Worm (Caenorhabditis elegans) whole organism, late embryonic: Measurements from ENCODE around the gene F32H5.3.

Experiments
- C38D4.7 ChIP-seq: fragments of 200-800 bp; sonication (Bioruptor generic); optimal IDR thresholded peaks from 2 replicates; lab custom pipeline; 2018; ENCODE audit warnings: mild to moderate bottlenecking, missing genetic modification characterization, moderate library complexity, missing compliant biosample characterization
- K09A11.1 ChIP-seq: sonication (generic microtip); optimal IDR thresholded peaks from 2 replicates; lab custom pipeline; 2017; ENCODE audit warnings: antibody characterized with exemption, mild to moderate bottlenecking, missing genetic modification characterization, missing compliant biosample characterization; ENCODE audit not compliant: insufficient read depth
- T23F11.4 ChIP-seq: fragments of 200-800 bp; sonication (Bioruptor generic); optimal IDR thresholded peaks from 2 replicates; lab custom pipeline; 2018; ENCODE audit warnings: mild to moderate bottlenecking, missing genetic modification characterization, missing compliant biosample characterization
- Y22D7AL.16 ChIP-seq: sonication (generic microtip); optimal IDR thresholded peaks from 2 replicates; lab custom pipeline; 2016; ENCODE audit warnings: missing genetic modification characterization, missing compliant biosample characterization
- ama-1 ChIP-seq: fragments of 150-350 bp; optimal IDR thresholded peaks from 2 replicates; lab custom pipeline; 2014
- ceh-14 ChIP-seq: sonication (generic microtip); optimal IDR thresholded peaks from 2 replicates; lab custom pipeline; 2016; ENCODE audit warnings: missing genotype, missing genetic modification characterization, missing compliant biosample characterization
- ceh-18 ChIP-seq: sonication (generic microtip); optimal IDR thresholded peaks from 2 replicates; lab custom pipeline; 2016; ENCODE audit warnings: missing genetic modification characterization, missing compliant biosample characterization
- ceh-19 ChIP-seq: fragments of 200-800 bp; sonication (Bioruptor generic); optimal IDR thresholded peaks from 2 replicates; lab custom pipeline; 2018; ENCODE audit warnings: mild to moderate bottlenecking, missing genetic modification characterization, missing compliant biosample characterization
- ceh-22 ChIP-seq: sonication (generic microtip); optimal IDR thresholded peaks from 2 replicates; lab custom pipeline; 2017; ENCODE audit warnings: missing biosample characterization, missing genetic modification characterization
- ceh-24 ChIP-seq: sonication (generic microtip); optimal IDR thresholded peaks from 2 replicates; lab custom pipeline; 2016; ENCODE audit warnings: mild to moderate bottlenecking, missing genetic modification characterization, missing compliant biosample characterization
- ceh-45 ChIP-seq: fragments of 200-800 bp; sonication (Bioruptor generic); IDR thresholded peaks from 2 replicates; pipeline ENCODE4 v1.3.6; 2022; ENCODE audit warnings: missing genetic modification reagents, missing genetic modification characterization, missing compliant biosample characterization
- ceh-48 ChIP-seq: sonication (generic microtip); optimal IDR thresholded peaks from 2 replicates; lab custom pipeline; 2016; ENCODE audit warnings: missing genetic modification characterization, inconsistent platforms, missing compliant biosample characterization
- dmd-4 ChIP-seq: sonication (generic microtip); optimal IDR thresholded peaks from 2 replicates; lab custom pipeline; 2016; ENCODE audit warnings: borderline replicate concordance, missing genetic modification characterization, missing compliant biosample characterization
- elt-2 ChIP-seq: sonication (generic microtip); optimal IDR thresholded peaks from 2 replicates; lab custom pipeline; 2016; ENCODE audit warnings: missing genetic modification reagents, missing genetic modification characterization, missing compliant biosample characterization
- elt-4 ChIP-seq: sonication (generic microtip); optimal IDR thresholded peaks from 2 replicates; lab custom pipeline; 2016; ENCODE audit warnings: missing genetic modification characterization, missing compliant biosample characterization
- ets-4 ChIP-seq: sonication (generic microtip); optimal IDR thresholded peaks from 2 replicates; lab custom pipeline; 2016; ENCODE audit warnings: missing genetic modification characterization, missing compliant biosample characterization
- fax-1 ChIP-seq: sonication (generic microtip); optimal IDR thresholded peaks from 2 replicates; lab custom pipeline; 2016; ENCODE audit warnings: missing genotype, missing genetic modification characterization, missing compliant biosample characterization
- fkh-6 ChIP-seq: sonication (generic microtip); optimal IDR thresholded peaks from 2 replicates; lab custom pipeline; 2016; ENCODE audit warnings: missing genetic modification characterization, missing compliant biosample characterization
- gmeb-2 ChIP-seq: sonication (generic microtip); optimal IDR thresholded peaks from 2 replicates; lab custom pipeline; 2016; ENCODE audit warnings: missing genetic modification characterization, inconsistent platforms, missing compliant biosample characterization
- hlh-15 ChIP-seq: sonication (generic microtip); optimal IDR thresholded peaks from 2 replicates; lab custom pipeline; 2016; ENCODE audit warnings: missing genetic modification characterization, missing compliant biosample characterization
- hlh-6 ChIP-seq: sonication (generic microtip); optimal IDR thresholded peaks from 2 replicates; lab custom pipeline; 2016; ENCODE audit warnings: missing genotype, missing genetic modification characterization, missing compliant biosample characterization
- hlh-8 ChIP-seq: sonication (generic microtip); optimal IDR thresholded peaks from 2 replicates; lab custom pipeline; 2016; ENCODE audit warnings: missing genotype, missing genetic modification characterization, missing compliant biosample characterization
- lin-11 ChIP-seq: fragments of 200-800 bp; sonication (Bioruptor generic); optimal IDR thresholded peaks from 2 replicates; lab custom pipeline; 2018; ENCODE audit warnings: mild to moderate bottlenecking, missing genetic modification characterization, missing compliant biosample characterization
- mec-3 ChIP-seq: sonication (generic microtip); optimal IDR thresholded peaks from 2 replicates; lab custom pipeline; 2016; ENCODE audit warnings: borderline replicate concordance, missing genetic modification characterization, missing compliant biosample characterization
- nfya-1 ChIP-seq: sonication (generic microtip); optimal IDR thresholded peaks from 2 replicates; lab custom pipeline; 2017; ENCODE audit warnings: missing genetic modification characterization, mild to moderate bottlenecking, missing compliant biosample characterization, antibody characterized with exemption, moderate library complexity
- nhr-11 ChIP-seq: fragments of 150-350 bp; optimal IDR thresholded peaks from 2 replicates; lab custom pipeline; 2014; ENCODE audit warnings: missing biosample characterization, missing genetic modification characterization
- nhr-232 ChIP-seq: sonication (generic microtip); optimal IDR thresholded peaks from 2 replicates; lab custom pipeline; 2016; ENCODE audit warnings: missing genetic modification characterization, missing compliant biosample characterization
- npax-4 ChIP-seq: sonication (generic microtip); optimal IDR thresholded peaks from 2 replicates; lab custom pipeline; 2016; ENCODE audit warnings: missing genetic modification characterization, missing compliant biosample characterization
- odd-2 ChIP-seq: sonication (generic microtip); optimal IDR thresholded peaks from 2 replicates; lab custom pipeline; 2017; ENCODE audit warnings: antibody characterized with exemption, mild to moderate bottlenecking, missing genetic modification characterization, missing compliant biosample characterization
- pag-3 ChIP-seq: sonication (generic microtip); optimal IDR thresholded peaks from 2 replicates; lab custom pipeline; 2016; ENCODE audit warnings: missing compliant biosample characterization, missing genetic modification characterization, borderline replicate concordance
- pax-1 ChIP-seq: fragments of 150-350 bp; optimal IDR thresholded peaks from 2 replicates; lab custom pipeline; 2014; ENCODE audit warnings: missing biosample characterization, missing genetic modification characterization
- pros-1 ChIP-seq: fragments of 150-350 bp; optimal IDR thresholded peaks from 2 replicates; lab custom pipeline; 2014; ENCODE audit warnings: missing biosample characterization, missing genetic modification reagents, missing genetic modification characterization
- ref-2 ChIP-seq: sonication (generic microtip); optimal IDR thresholded peaks from 2 replicates; lab custom pipeline; 2016; ENCODE audit warnings: missing genetic modification characterization, missing compliant biosample characterization
- rnt-1 ChIP-seq: sonication (generic microtip); optimal IDR thresholded peaks from 2 replicates; lab custom pipeline; 2016; ENCODE audit warnings: missing genetic modification characterization, missing compliant biosample characterization
- sdc-2 ChIP-seq: sonication (generic microtip); optimal IDR thresholded peaks from 2 replicates; lab custom pipeline; 2016; ENCODE audit warnings: missing genotype, missing genetic modification characterization, missing compliant biosample characterization
- sox-4 ChIP-seq: sonication (generic microtip); optimal IDR thresholded peaks from 2 replicates; lab custom pipeline; 2017; ENCODE audit warnings: mild to moderate bottlenecking, missing genetic modification characterization, inconsistent platforms, missing compliant biosample characterization
- tbx-7 ChIP-seq: sonication (generic microtip); optimal IDR thresholded peaks from 2 replicates; lab custom pipeline; 2016; ENCODE audit warnings: missing genotype, missing genetic modification characterization, missing compliant biosample characterization
- unc-42 ChIP-seq: sonication (generic microtip); optimal IDR thresholded peaks from 2 replicates; lab custom pipeline; 2016; ENCODE audit warnings: missing genotype, missing genetic modification characterization, missing compliant biosample characterization
- unc-55 ChIP-seq: sonication (generic microtip); optimal IDR thresholded peaks from 2 replicates; lab custom pipeline; 2017; ENCODE audit warnings: missing biosample characterization, missing genetic modification reagents, missing genetic modification characterization
- unc-86 ChIP-seq: sonication (generic microtip); optimal IDR thresholded peaks from 2 replicates; lab custom pipeline; 2016; ENCODE audit warnings: missing genetic modification characterization, missing compliant biosample characterization
- zip-5 ChIP-seq: sonication (generic microtip); optimal IDR thresholded peaks from 2 replicates; lab custom pipeline; 2016; ENCODE audit warnings: missing genetic modification characterization, missing compliant biosample characterization

F32H5.3 gene

DNA sequence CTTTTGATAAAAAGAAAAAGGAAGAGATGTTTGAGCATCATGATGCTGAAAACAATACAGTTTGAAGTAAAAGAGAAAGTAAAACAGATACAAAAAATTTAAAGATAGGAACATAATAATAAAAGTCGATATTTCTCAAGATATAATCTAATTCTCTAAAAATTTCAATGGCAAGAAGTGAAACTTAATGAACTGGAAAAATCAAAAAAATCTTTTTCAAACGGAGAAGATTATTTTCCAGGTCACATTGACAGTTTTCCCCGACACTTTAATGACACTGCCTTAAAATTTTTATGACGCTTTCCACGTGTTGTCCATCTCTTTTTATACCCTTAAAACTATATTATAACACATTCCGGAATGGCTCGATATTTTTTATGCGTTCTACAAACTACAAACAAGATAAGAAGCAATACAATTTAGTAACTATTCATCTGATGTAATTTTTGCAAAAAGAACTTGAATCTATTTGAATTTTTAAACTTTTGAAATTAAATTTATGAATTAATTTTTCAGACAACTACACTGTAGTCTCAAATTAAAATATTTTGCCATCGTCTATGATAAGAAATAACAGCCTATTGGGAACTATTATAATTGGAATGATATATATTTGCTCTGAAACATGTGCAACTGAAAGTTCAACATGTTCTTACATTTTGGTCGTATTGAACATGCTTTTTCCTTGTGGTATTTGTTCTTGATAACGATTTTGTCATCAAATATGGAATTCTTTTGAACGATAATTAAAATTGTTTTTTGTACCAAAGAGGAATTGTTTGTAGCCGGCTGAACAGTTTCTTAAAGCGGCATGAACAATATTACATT, 34.0 kb upstream of the F32H5.3 start, which contains the start of gene C50B6.7:
Gene C50B6.7, minus strand, starts transcription at position 51 of the 828 bp plus-strand sequence.
- no peak for TF ChIP-seq ets-4 (tag; lab: Kevin White, UChicago)
- no peak for TF ChIP-seq hlh-6 (tag; lab: Kevin White, UChicago)
- TF ChIP-seq ceh-22 (tag; lab: Kevin White, UChicago), result no peak
- no peak for TF ChIP-seq T23F11.4
- no peak for TF ChIP-seq Y22D7AL.16
- TF ChIP-seq C38D4.7 (GFP tag; lab: Kevin White, UChicago), result no peak
- TF ChIP-seq ref-2, result no peak
- TF ChIP-seq sox-4, result no peak
- TF ChIP-seq ceh-19 (GFP tag; lab: Kevin White, UChicago), result no peak
- no peak for TF ChIP-seq K09A11.1 (tag; lab: Kevin White, UChicago)
- TF ChIP-seq unc-42, result no peak

ce11 chrV:13327463-13327862, 31.7 kb upstream of the F32H5.3 start, which contains the start of gene str-37:
Gene str-37 (plus strand): TSS chrV:13327763.
- TF ChIP-seq ceh-45 (no peak), unc-86 (tag; lab: Kevin White, UChicago) (no peak), npax-4 (tag; lab: Kevin White, UChicago) (no peak), ama-1 (lab: Kevin White, UChicago) (no peak), fax-1 (tag; lab: Kevin White, UChicago) (no peak), mec-3 (tag; lab: Kevin White, UChicago) (no peak), nhr-232 (no peak), dmd-4 (tag; lab: Kevin White, UChicago) (no peak), ceh-14 (no peak), pros-1 (tag; lab: Kevin White, UChicago) (no peak), nhr-11 (tag; lab: Kevin White, UChicago) (no peak), zip-5 (tag; lab: Kevin White, UChicago) (no peak), elt-2 (tag; lab: Kevin White, UChicago) (no peak), hlh-15 (tag; lab: Kevin White, UChicago) (no peak), hlh-8 (no peak), Y22D7AL.16 (no peak), C38D4.7 (GFP tag; lab: Kevin White, UChicago) (no peak)
- TF ChIP-seq, all 69 proteins: peak for 0

- TF ChIP-seq ceh-24 (no peak), fax-1 (tag; lab: Kevin White, UChicago) (no peak), ceh-18 (tag; lab: Kevin White, UChicago) (no peak), pax-1 (tag; lab: Kevin White, UChicago) (no peak), ceh-48 (tag; lab: Kevin White, UChicago) (no peak), pag-3 (tag; lab: Kevin White, UChicago) (no peak), elt-4 (tag; lab: Kevin White, UChicago) (no peak), gmeb-2 (tag; lab: Kevin White, UChicago) (no peak), odd-2 (tag; lab: Kevin White, UChicago) (no peak), unc-86 (tag; lab: Kevin White, UChicago) (no peak), nfya-1 (tag; lab: Kevin White, UChicago) (no peak), ceh-45 (no peak), sdc-2 (no peak), tbx-7 (tag; lab: Kevin White, UChicago) (no peak), rnt-1 (tag; lab: Kevin White, UChicago) (no peak), lin-11 (no peak), ets-4 (tag; lab: Kevin White, UChicago) (no peak), fkh-6 (tag; lab: Kevin White, UChicago) (no peak), unc-55 (no peak), hlh-6 (tag; lab: Kevin White, UChicago) (no peak)
Observed at ce11 chrV:13330919-13331318, 28.2 kb upstream of the F32H5.3 start, which contains the start of gene nhr-129. Gene nhr-129 (minus strand): TSS chrV:13331019.
